Worm (Caenorhabditis elegans): ENCODE measurements around the gene Y105C5A.10.
"Not testable (repeated sequence)": the region's sequence is repeated elsewhere in the genome, so short reads cannot be mapped to it uniquely, and the experiment has no call there.

Gene Y105C5A.10

ce11 chrIV:15631217-15631616, 4.3 kb upstream of the Y105C5A.10 start, which contains the start of gene Y105C5A.9:
Y105C5A.9 (plus strand) TSS chrIV:15631517.
- TF ChIP-seq pqm-1 (tag; optimal IDR thresholded peaks at IDR 0.05) = no peak

- peak; percentile 30 for TF ChIP-seq nfya-1 (tag; optimal IDR thresholded peaks at IDR 0.05; ENCODE audit: insufficient read depth)
Measured at ce11 chrIV:15634240-15634789, 1.2 kb upstream of the Y105C5A.10 start, which contains the start of gene Y105C5A.1274. Y105C5A.1274 (plus strand) TSS chrIV:15634739.

ce11 chrIV:15639223-15639622, 3.7 kb downstream of the Y105C5A.10 start:
- TF ChIP-seq nhr-25 (tag; optimal IDR thresholded peaks at IDR 0.05) (no peak), ceh-82 (tag; optimal IDR thresholded peaks at IDR 0.05) (no peak), unc-62 (GFP tag; optimal IDR thresholded peaks at IDR 0.05) (no peak), zag-1 (tag; optimal IDR thresholded peaks at IDR 0.05) (no peak), ama-1 (optimal IDR thresholded peaks at IDR 0.05) (no peak), fkh-10 (GFP tag; optimal IDR thresholded peaks at IDR 0.05) (no peak)

ce11 chrIV:15640852-15641251, 5.3 kb downstream of the Y105C5A.10 start, which contains the start of gene Y105C5A.13:
Y105C5A.13 (plus strand) TSS chrIV:15641231.
- TF ChIP-seq pha-4 (tag; optimal IDR thresholded peaks at IDR 0.05) (peak; percentile 7), R02D3.7 (tag; optimal IDR thresholded peaks at IDR 0.05) (no peak), pqm-1 (tag; optimal IDR thresholded peaks at IDR 0.05) (peak; percentile 82), daf-12 (tag; optimal IDR thresholded peaks at IDR 0.05) (no peak), jun-1 (tag; optimal IDR thresholded peaks at IDR 0.05) (peak; percentile 55), elt-2 (tag; optimal IDR thresholded peaks at IDR 0.05) (peak; percentile 89)

- not testable (repeated sequence) for TF ChIP-seq ZK546.5, eor-1, ceh-9 (tag; optimal IDR thresholded peaks at IDR 0.05)
Measured at ce11 chrIV:15641699-15642098, 6.1 kb downstream of the Y105C5A.10 start, which contains the start of gene Y105C5A.12. Y105C5A.12 (minus strand) TSS chrIV:15641799.

- TF ChIP-seq nhr-77 (tag; optimal IDR thresholded peaks at IDR 0.05) = peak; percentile 74
- TF ChIP-seq jun-1 (tag; optimal IDR thresholded peaks at IDR 0.05) = peak; percentile 89
- peak; percentile 64 for TF ChIP-seq nhr-11 (tag; optimal IDR thresholded peaks at IDR 0.05)
- peak; percentile 74 for TF ChIP-seq elt-2 (tag; optimal IDR thresholded peaks at IDR 0.05)
- TF ChIP-seq pha-4 (tag; optimal IDR thresholded peaks at IDR 0.05) = peak; percentile 85
- peak; percentile 84 for TF ChIP-seq nhr-23 (tag; optimal IDR thresholded peaks at IDR 0.05)
- peak; percentile 64 for TF ChIP-seq ceh-82 (tag; optimal IDR thresholded peaks at IDR 0.05)
- TF ChIP-seq egl-5 (tag; optimal IDR thresholded peaks at IDR 0.05) = peak; percentile 27
- peak; percentile 73 for TF ChIP-seq fkh-10 (GFP tag; optimal IDR thresholded peaks at IDR 0.05)
- TF ChIP-seq lsy-12 (tag; optimal IDR thresholded peaks at IDR 0.05) = peak; percentile 56
- TF ChIP-seq elt-1 (tag; optimal IDR thresholded peaks at IDR 0.05) = peak; percentile 38
- TF ChIP-seq skn-1 (tag; optimal IDR thresholded peaks at IDR 0.05) = peak; percentile 53
- peak; percentile 89 for TF ChIP-seq ceh-28 (tag; optimal IDR thresholded peaks at IDR 0.05)
- TF ChIP-seq tbx-2 (tag; optimal IDR thresholded peaks at IDR 0.05) = peak; percentile 77
- peak; percentile 80 for TF ChIP-seq nhr-25 (tag; optimal IDR thresholded peaks at IDR 0.05)
- peak; percentile 63 for TF ChIP-seq mdl-1 (tag; optimal IDR thresholded peaks at IDR 0.05)
- peak; percentile 70 for TF ChIP-seq aly-2 (tag; optimal IDR thresholded peaks at IDR 0.05)
- peak; percentile 77 for TF ChIP-seq snpc-4 (tag; optimal IDR thresholded peaks at IDR 0.05)
- TF ChIP-seq hmg-11 (tag; optimal IDR thresholded peaks at IDR 0.05) = peak; percentile 92
- peak; percentile 56 for TF ChIP-seq lin-15B (tag; optimal IDR thresholded peaks at IDR 0.05)
- peak; percentile 55 for TF ChIP-seq pqm-1 (tag; optimal IDR thresholded peaks at IDR 0.05)
- TF ChIP-seq elt-3 (tag; optimal IDR thresholded peaks at IDR 0.05) = peak in 1 of 3 experiments; percentile 19
- peak; percentile 61 for TF ChIP-seq zag-1 (tag; optimal IDR thresholded peaks at IDR 0.05)
- TF ChIP-seq nfya-1 (tag; optimal IDR thresholded peaks at IDR 0.05; ENCODE audit: insufficient read depth) = peak; percentile 91
- peak; percentile 69 for TF ChIP-seq lin-39 (tag; optimal IDR thresholded peaks at IDR 0.05)
- peak; percentile 73 for TF ChIP-seq nhr-43 (tag; optimal IDR thresholded peaks at IDR 0.05; ENCODE audit: poor library complexity, severe bottlenecking)
- peak; percentile 69 for TF ChIP-seq R02D3.7 (tag; optimal IDR thresholded peaks at IDR 0.05)
Measured at ce11 chrIV:15646418-15647220, 11.1 kb downstream of the Y105C5A.10 start, which contains the start of the genes Y105C5A.1268 and Y105C5A.1272. Y105C5A.1268 (minus strand) TSS chrIV:15646468. Y105C5A.1272 (plus strand) TSS chrIV:15646992.
